Worm (Caenorhabditis elegans) whole organism, late embryonic: Measurements from ENCODE around the gene drr-1.

Source experiments
- C38D4.7 ChIP-seq: fragments of 200-800 bp; sonication (Bioruptor generic); optimal IDR thresholded peaks from 2 replicates; lab custom pipeline; 2018; ENCODE audit warnings: mild to moderate bottlenecking, missing genetic modification characterization, moderate library complexity, missing compliant biosample characterization
- T23F11.4 ChIP-seq: fragments of 200-800 bp; sonication (Bioruptor generic); optimal IDR thresholded peaks from 2 replicates; lab custom pipeline; 2018; ENCODE audit warnings: mild to moderate bottlenecking, missing genetic modification characterization, missing compliant biosample characterization
- ceh-14 ChIP-seq: sonication (generic microtip); optimal IDR thresholded peaks from 2 replicates; lab custom pipeline; 2016; ENCODE audit warnings: missing genotype, missing genetic modification characterization, missing compliant biosample characterization
- dve-1 ChIP-seq: sonication (generic microtip); optimal IDR thresholded peaks from 2 replicates; lab custom pipeline; 2017; ENCODE audit warnings: antibody characterized with exemption, mild to moderate bottlenecking, missing genetic modification characterization, missing compliant biosample characterization
- ets-4 ChIP-seq: sonication (generic microtip); optimal IDR thresholded peaks from 2 replicates; lab custom pipeline; 2016; ENCODE audit warnings: missing genetic modification characterization, missing compliant biosample characterization
- nhr-11 ChIP-seq: fragments of 150-350 bp; optimal IDR thresholded peaks from 2 replicates; lab custom pipeline; 2014; ENCODE audit warnings: missing biosample characterization, missing genetic modification characterization
- ref-2 ChIP-seq: sonication (generic microtip); optimal IDR thresholded peaks from 2 replicates; lab custom pipeline; 2016; ENCODE audit warnings: missing genetic modification characterization, missing compliant biosample characterization
- tbx-2 ChIP-seq: sonication (generic microtip); optimal IDR thresholded peaks from 2 replicates; lab custom pipeline; 2016; ENCODE audit warnings: missing genetic modification characterization, missing compliant biosample characterization

ce11 chrII:13540956-13541355, 45.3 kb upstream of the drr-1 start, which contains the start of the genes noa-1 and Y48E1B.17:
- no peak for TF ChIP-seq ets-4 (tag; lab: Kevin White, UChicago)
- no peak for TF ChIP-seq ceh-14 (tag; lab: Kevin White, UChicago)
- TF ChIP-seq nhr-11 (tag; lab: Kevin White, UChicago) = no peak
- TF ChIP-seq dve-1 = no peak
- TF ChIP-seq tbx-2 = no peak
- TF ChIP-seq T23F11.4 (GFP tag; lab: Kevin White, UChicago) = no peak
- TF ChIP-seq ref-2 (tag; lab: Kevin White, UChicago) = no peak
- no peak for TF ChIP-seq C38D4.7 (GFP tag; lab: Kevin White, UChicago)
